Worm (Caenorhabditis elegans) whole organism, L1 larva: ENCODE data around the gene fkb-1.
A peak's percentile ranks its signal among the peaks of the same experiment; 100 is the strongest.

Source experiments
- C34B4.2 ChIP-seq: sonication (generic microtip); optimal IDR thresholded peaks from 2 replicates; lab custom pipeline; 2017; ENCODE audit warnings: mild to moderate bottlenecking, missing genetic modification characterization, missing compliant biosample characterization
- F16B12.6 ChIP-seq: fragments of 150-350 bp; optimal IDR thresholded peaks from 2 replicates; lab custom pipeline; 2014; ENCODE audit warnings: missing biosample characterization, missing genetic modification characterization
- aly-2 ChIP-seq: fragments of 150-350 bp; optimal IDR thresholded peaks from 2 replicates; lab custom pipeline; 2014; ENCODE audit warnings: missing biosample characterization, missing genetic modification characterization
- ama-1 ChIP-seq: fragments of 150-350 bp; optimal IDR thresholded peaks from 2 replicates; lab custom pipeline; 2014
- blmp-1 ChIP-seq: fragments of 150-350 bp; optimal IDR thresholded peaks from 2 replicates; lab custom pipeline; 2014; ENCODE audit warnings: missing biosample characterization, missing genetic modification characterization
- ceh-90 ChIP-seq: sonication (generic microtip); optimal IDR thresholded peaks from 2 replicates; lab custom pipeline; 2016; ENCODE audit warnings: missing genetic modification characterization, missing compliant biosample characterization
- ces-1 ChIP-seq: fragments of 150-350 bp; optimal IDR thresholded peaks from 2 replicates; lab custom pipeline; 2014; ENCODE audit warnings: missing biosample characterization, missing genetic modification reagents, missing genetic modification characterization
- dpl-1 ChIP-seq, 3 experiments: fragments of 150-350 bp in 2 of 3; sonication (generic microtip) in 1 of 3; optimal IDR thresholded peaks; 2 replicates each; lab custom pipeline; 2014 to 2017; ENCODE audit warnings: missing biosample characterization in 3 of 3, missing genetic modification characterization in 3 of 3, missing genetic modification reagents in 3 of 3
- efl-1 ChIP-seq, 4 experiments: fragments of 150-350 bp; optimal IDR thresholded peaks in 3 of 4; peaks in 1 of 4; 1 replicate in 1 of 4; 2 replicates in 3 of 4; lab custom pipeline; 2014; ENCODE audit warnings: missing biosample characterization in 2 of 4, missing genetic modification characterization in 2 of 4, missing genetic modification reagents in 2 of 4
- egl-13 ChIP-seq: sonication (generic microtip); optimal IDR thresholded peaks from 2 replicates; lab custom pipeline; 2016; ENCODE audit warnings: missing genotype, missing genetic modification reagents, missing genetic modification characterization, missing compliant biosample characterization
- elt-2 ChIP-seq: sonication (generic microtip); optimal IDR thresholded peaks from 2 replicates; lab custom pipeline; 2016; ENCODE audit warnings: missing genetic modification characterization, mild to moderate bottlenecking, inconsistent platforms, missing compliant biosample characterization, missing genetic modification reagents
- fkh-10 ChIP-seq: sonication (generic microtip); optimal IDR thresholded peaks from 2 replicates; lab custom pipeline; 2017; ENCODE audit warnings: missing biosample characterization, missing genetic modification reagents, missing genetic modification characterization
- fkh-4 ChIP-seq: sonication (generic microtip); optimal IDR thresholded peaks from 2 replicates; lab custom pipeline; 2016; ENCODE audit warnings: missing compliant biosample characterization, missing genetic modification characterization, borderline replicate concordance
- grh-1 ChIP-seq: fragments of 200-800 bp; sonication (Bioruptor generic); IDR thresholded peaks from 2 replicates; pipeline ENCODE4 v1.3.6; 2022; ENCODE audit warnings: missing genetic modification reagents, missing genetic modification characterization, missing compliant biosample characterization
- isw-1 ChIP-seq: fragments of 200-800 bp; sonication (Bioruptor generic); IDR thresholded peaks from 2 replicates; pipeline ENCODE4 v1.3.6; 2022; ENCODE audit warnings: missing genetic modification characterization, missing compliant biosample characterization
- jun-1 ChIP-seq: fragments of 150-350 bp; optimal IDR thresholded peaks from 2 replicates; lab custom pipeline; 2014; ENCODE audit warnings: missing biosample characterization, missing genetic modification reagents, missing genetic modification characterization
- lin-13 ChIP-seq: fragments of 150-350 bp; optimal IDR thresholded peaks from 2 replicates; lab custom pipeline; 2014; ENCODE audit warnings: missing biosample characterization, missing genetic modification reagents, missing genetic modification characterization
- lin-14 ChIP-seq: fragments of 200-800 bp; sonication (Bioruptor generic); optimal IDR thresholded peaks from 2 replicates; lab custom pipeline; 2018; ENCODE audit warnings: mild to moderate bottlenecking, missing genetic modification characterization, moderate library complexity, missing compliant biosample characterization
- lin-15B ChIP-seq: fragments of 150-350 bp; sonication (generic microtip); optimal IDR thresholded peaks from 3 replicates; lab custom pipeline; 2014; ENCODE audit warnings: missing biosample characterization, missing genetic modification characterization
- lin-35 ChIP-seq, 2 experiments: fragments of 150-350 bp; optimal IDR thresholded peaks; 2 replicates each; lab custom pipeline; 2014; ENCODE audit warnings: missing biosample characterization in 2 of 2, missing genetic modification characterization in 2 of 2, missing genetic modification reagents in 2 of 2
- lin-39 ChIP-seq: fragments of 150-350 bp; optimal IDR thresholded peaks from 2 replicates; lab custom pipeline; 2014; ENCODE audit warnings: missing biosample characterization, missing genetic modification reagents, missing genetic modification characterization
- lsy-2 ChIP-seq, 2 experiments: fragments of 150-350 bp; optimal IDR thresholded peaks; 2 replicates each; lab custom pipeline; 2014; ENCODE audit warnings: missing biosample characterization in 2 of 2, missing genetic modification characterization in 2 of 2
- mab-9 ChIP-seq: fragments of 200-800 bp; sonication (Bioruptor generic); IDR thresholded peaks from 2 replicates; pipeline ENCODE4 v1.3.6; 2022; ENCODE audit warnings: missing genetic modification reagents, missing genetic modification characterization, missing compliant biosample characterization
- mef-2 ChIP-seq: fragments of 150-350 bp; optimal IDR thresholded peaks from 2 replicates; lab custom pipeline; 2014; ENCODE audit warnings: missing biosample characterization, missing genetic modification characterization
- nhr-12 ChIP-seq: sonication (generic microtip); optimal IDR thresholded peaks from 2 replicates; lab custom pipeline; 2017; ENCODE audit warnings: missing biosample characterization, missing genetic modification characterization
- nhr-19 ChIP-seq: fragments of 200-800 bp; sonication (Bioruptor generic); conservative IDR thresholded peaks from 2 replicates; pipeline ENCODE4 v1.3.6; 2022; ENCODE audit warnings: missing genetic modification characterization, missing compliant biosample characterization
- nhr-20 ChIP-seq: sonication (generic microtip); optimal IDR thresholded peaks from 2 replicates; lab custom pipeline; 2016; ENCODE audit warnings: mild to moderate bottlenecking, missing genetic modification characterization, missing compliant biosample characterization
- nhr-237 ChIP-seq: fragments of 150-350 bp; optimal IDR thresholded peaks from 2 replicates; lab custom pipeline; 2014; ENCODE audit warnings: missing biosample characterization, missing genetic modification characterization
- nhr-71 ChIP-seq: sonication (generic microtip); optimal IDR thresholded peaks from 2 replicates; lab custom pipeline; 2016; ENCODE audit warnings: mild to moderate bottlenecking, missing genetic modification characterization, moderate library complexity, missing compliant biosample characterization
- nhr-76 ChIP-seq: sonication (generic microtip); optimal IDR thresholded peaks from 2 replicates; lab custom pipeline; 2017; ENCODE audit warnings: missing biosample characterization, missing genetic modification characterization
- nhr-77 ChIP-seq: fragments of 150-350 bp; optimal IDR thresholded peaks from 2 replicates; lab custom pipeline; 2014; ENCODE audit warnings: missing biosample characterization, missing genetic modification characterization
- nhr-84 ChIP-seq: sonication (generic microtip); optimal IDR thresholded peaks from 2 replicates; lab custom pipeline; 2017; ENCODE audit warnings: missing biosample characterization, missing genetic modification characterization
- nhr-90 ChIP-seq: sonication (generic microtip); optimal IDR thresholded peaks from 2 replicates; lab custom pipeline; 2016; ENCODE audit warnings: mild to moderate bottlenecking, missing genetic modification characterization, missing compliant biosample characterization; ENCODE audit not compliant: poor library complexity
- pag-3 ChIP-seq: sonication (generic microtip); optimal IDR thresholded peaks from 2 replicates; lab custom pipeline; 2017; ENCODE audit warnings: missing genetic modification characterization, mild to moderate bottlenecking, missing compliant biosample characterization, antibody characterized with exemption, borderline replicate concordance; ENCODE audit not compliant: insufficient read depth
- pax-3 ChIP-seq: fragments of 200-800 bp; sonication (Bioruptor generic); optimal IDR thresholded peaks from 2 replicates; lab custom pipeline; 2018; ENCODE audit warnings: mild to moderate bottlenecking, missing genetic modification characterization, moderate library complexity, missing compliant biosample characterization
- pqm-1 ChIP-seq: sonication (generic microtip); optimal IDR thresholded peaks from 3 replicates; lab custom pipeline; 2017; ENCODE audit warnings: missing biosample characterization, missing genetic modification characterization
- rnt-1 ChIP-seq: sonication (generic microtip); optimal IDR thresholded peaks from 2 replicates; lab custom pipeline; 2016; ENCODE audit warnings: mild to moderate bottlenecking, missing genetic modification characterization, moderate library complexity, missing compliant biosample characterization
- skn-1 ChIP-seq: fragments of 150-350 bp; optimal IDR thresholded peaks from 2 replicates; lab custom pipeline; 2014; ENCODE audit warnings: missing biosample characterization, missing genetic modification characterization
- sox-4 ChIP-seq: sonication (generic microtip); optimal IDR thresholded peaks from 2 replicates; lab custom pipeline; 2016; ENCODE audit warnings: missing genetic modification characterization, missing compliant biosample characterization
- sptf-1 ChIP-seq: fragments of 150-350 bp; optimal IDR thresholded peaks from 2 replicates; lab custom pipeline; 2014; ENCODE audit warnings: missing biosample characterization, missing genetic modification characterization
- tbx-2 ChIP-seq: sonication (generic microtip); optimal IDR thresholded peaks from 2 replicates; lab custom pipeline; 2016; ENCODE audit warnings: missing genetic modification characterization, missing compliant biosample characterization
- unc-30 ChIP-seq: sonication (generic microtip); optimal IDR thresholded peaks from 2 replicates; lab custom pipeline; 2017; ENCODE audit warnings: missing biosample characterization, missing genetic modification characterization
- unc-62 ChIP-seq: fragments of 150-350 bp; optimal IDR thresholded peaks from 2 replicates; lab custom pipeline; 2014; ENCODE audit warnings: missing biosample characterization, missing genetic modification reagents, missing genetic modification characterization
- unc-86 ChIP-seq: sonication (generic microtip); optimal IDR thresholded peaks from 2 replicates; lab custom pipeline; 2016; ENCODE audit warnings: missing genetic modification characterization, missing compliant biosample characterization
- vab-15 ChIP-seq: sonication (generic microtip); optimal IDR thresholded peaks from 2 replicates; lab custom pipeline; 2017; ENCODE audit warnings: missing genotype, mild to moderate bottlenecking, missing genetic modification characterization, missing compliant biosample characterization
- xbp-1 ChIP-seq: sonication (generic microtip); optimal IDR thresholded peaks from 2 replicates; lab custom pipeline; 2016; ENCODE audit warnings: missing genetic modification characterization, missing compliant biosample characterization
- zip-4 ChIP-seq: fragments of 200-800 bp; sonication (Bioruptor generic); optimal IDR thresholded peaks from 2 replicates; lab custom pipeline; 2018; ENCODE audit warnings: mild to moderate bottlenecking, missing genetic modification characterization, moderate library complexity, missing compliant biosample characterization
- ztf-11 ChIP-seq, 2 experiments: sonication (generic microtip); optimal IDR thresholded peaks; 2 replicates each; lab custom pipeline; 2016 to 2017; ENCODE audit warnings: missing genetic modification characterization in 2 of 2, missing biosample characterization in 1 of 2, missing compliant biosample characterization in 1 of 2

The fkb-1 gene

DNA sequence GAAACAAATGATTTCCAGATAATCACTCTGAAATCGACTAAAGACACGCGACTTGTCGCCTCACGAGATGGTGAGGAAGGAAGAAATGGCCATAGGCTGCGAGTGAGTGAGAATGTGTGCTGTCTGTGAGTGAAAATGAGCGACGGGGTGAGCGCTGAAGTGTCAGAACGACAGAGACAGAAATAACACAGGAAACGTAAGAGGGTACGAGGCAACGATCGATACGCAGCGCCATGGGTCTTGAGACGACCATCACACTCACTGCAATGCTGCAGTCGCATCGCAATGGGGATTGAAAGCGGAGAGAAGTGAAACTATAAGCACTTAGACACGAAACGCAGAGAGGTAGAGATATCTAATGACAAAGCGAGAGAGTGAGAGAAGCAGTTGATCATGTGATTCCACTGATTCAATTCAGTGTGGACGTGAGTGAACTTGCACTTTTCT is 46.4 kb downstream of the fkb-1 start (continued):
- TF ChIP-seq fkh-4 (tag; lab: Kevin White, UChicago) (peak; percentile 57), ztf-11 (tag; optimal IDR thresholded peaks at IDR 0.05; lab: Kevin White, UChicago) (peak in 1 of 2 experiments; percentile 77), sox-4 (tag; lab: Kevin White, UChicago) (peak; percentile 65), skn-1 (tag; lab: Kevin White, UChicago) (peak; percentile 73), elt-2 (tag; lab: Kevin White, UChicago) (peak; percentile 65), lin-14 (GFP tag; lab: Kevin White, UChicago) (peak; percentile 98), F16B12.6 (tag; lab: Kevin White, UChicago) (peak; percentile 34), lin-35 (GFP tag; optimal IDR thresholded peaks at IDR 0.05; lab: Kevin White, UChicago) (peak; percentile 85 to 87), aly-2 (tag; lab: Kevin White, UChicago) (peak; percentile 73), nhr-90 (peak; percentile 90), nhr-20 (tag; lab: Kevin White, UChicago) (peak; percentile 96), tbx-2 (tag; lab: Kevin White, UChicago) (peak; percentile 97), zip-4 (GFP tag; lab: Kevin White, UChicago) (peak; percentile 60), fkh-10 (GFP tag; lab: Kevin White, UChicago) (peak; percentile 92), unc-30 (no peak), lsy-2 (tag; optimal IDR thresholded peaks at IDR 0.05; lab: Kevin White, UChicago) (peak; percentile 91 to 94), nhr-237 (tag; lab: Kevin White, UChicago) (peak; percentile 91), blmp-1 (tag; lab: Kevin White, UChicago) (peak; percentile 86), lin-15B (tag; lab: Kevin White, UChicago) (no peak), rnt-1 (tag; lab: Kevin White, UChicago) (peak; percentile 84), jun-1 (tag; lab: Kevin White, UChicago) (peak; percentile 92), pag-3 (tag; lab: Kevin White, UChicago) (no peak), nhr-76 (tag; lab: Kevin White, UChicago) (no peak), dpl-1 (GFP tag; optimal IDR thresholded peaks at IDR 0.05; lab: Kevin White, UChicago) (peak; percentile 69 to 75 (median 73)), nhr-77 (peak; percentile 95), sptf-1 (no peak), isw-1 (peak; percentile 84), ama-1 (peak; percentile 73), unc-62 (GFP tag; lab: Kevin White, UChicago) (no peak), vab-15 (peak; percentile 63), unc-86 (tag; lab: Kevin White, UChicago) (peak; percentile 92), C34B4.2 (tag; lab: Kevin White, UChicago) (peak; percentile 45), egl-13 (tag; lab: Kevin White, UChicago) (peak; percentile 91), mef-2 (tag; lab: Kevin White, UChicago) (peak; percentile 84), ces-1 (no peak), efl-1 (optimal IDR thresholded peaks at IDR 0.05; lab: Kevin White, UChicago) (peak; percentile 86 to 92), efl-1 (GFP tag; optimal IDR thresholded peaks at IDR 0.05 in 1 of 2; lab: Kevin White, UChicago) (peak; percentile 67 to 97), lin-39 (peak; percentile 83), pqm-1 (tag; lab: Kevin White, UChicago) (no peak), nhr-84 (tag; lab: Kevin White, UChicago) (no peak), lin-13 (GFP tag; lab: Kevin White, UChicago) (peak; percentile 93), ceh-90 (no peak), nhr-19 (peak; percentile 91), mab-9 (peak; percentile 81), nhr-71 (tag; lab: Kevin White, UChicago) (peak; percentile 99), pax-3 (tag; lab: Kevin White, UChicago) (peak; percentile 70), xbp-1 (tag; lab: Kevin White, UChicago) (peak; percentile 94), nhr-12 (tag; lab: Kevin White, UChicago) (no peak), grh-1 (peak; percentile 76)
